Worm (Caenorhabditis elegans) whole organism, midembryonic: ENCODE results near the gene yju-2.

Experiments
- cog-1 ChIP-seq: sonication (generic microtip); optimal IDR thresholded peaks from 2 replicates; lab custom pipeline; 2016; ENCODE audit warnings: missing genetic modification characterization, missing compliant biosample characterization
- flt-1 ChIP-seq: fragments of 200-800 bp; sonication (Bioruptor generic); IDR thresholded peaks from 2 replicates; pipeline ENCODE4 v1.3.6; 2022; ENCODE audit warnings: missing genetic modification characterization, missing compliant biosample characterization
- klf-2 ChIP-seq: fragments of 200-800 bp; sonication (Bioruptor generic); conservative IDR thresholded peaks from 2 replicates; pipeline ENCODE4 v1.3.6; 2022; ENCODE audit warnings: missing genetic modification reagents, missing genetic modification characterization, missing compliant biosample characterization
- ztf-23 ChIP-seq: fragments of 200-800 bp; sonication (Bioruptor generic); IDR thresholded peaks from 2 replicates; pipeline ENCODE4 v1.3.6; 2022; ENCODE audit warnings: missing genetic modification reagents, missing genetic modification characterization, missing compliant biosample characterization
- ztf-29 ChIP-seq: fragments of 200-800 bp; sonication (Bioruptor generic); IDR thresholded peaks from 2 replicates; pipeline ENCODE4 v1.3.6; 2022; ENCODE audit warnings: missing genetic modification reagents, missing genetic modification characterization, missing compliant biosample characterization

DNA sequence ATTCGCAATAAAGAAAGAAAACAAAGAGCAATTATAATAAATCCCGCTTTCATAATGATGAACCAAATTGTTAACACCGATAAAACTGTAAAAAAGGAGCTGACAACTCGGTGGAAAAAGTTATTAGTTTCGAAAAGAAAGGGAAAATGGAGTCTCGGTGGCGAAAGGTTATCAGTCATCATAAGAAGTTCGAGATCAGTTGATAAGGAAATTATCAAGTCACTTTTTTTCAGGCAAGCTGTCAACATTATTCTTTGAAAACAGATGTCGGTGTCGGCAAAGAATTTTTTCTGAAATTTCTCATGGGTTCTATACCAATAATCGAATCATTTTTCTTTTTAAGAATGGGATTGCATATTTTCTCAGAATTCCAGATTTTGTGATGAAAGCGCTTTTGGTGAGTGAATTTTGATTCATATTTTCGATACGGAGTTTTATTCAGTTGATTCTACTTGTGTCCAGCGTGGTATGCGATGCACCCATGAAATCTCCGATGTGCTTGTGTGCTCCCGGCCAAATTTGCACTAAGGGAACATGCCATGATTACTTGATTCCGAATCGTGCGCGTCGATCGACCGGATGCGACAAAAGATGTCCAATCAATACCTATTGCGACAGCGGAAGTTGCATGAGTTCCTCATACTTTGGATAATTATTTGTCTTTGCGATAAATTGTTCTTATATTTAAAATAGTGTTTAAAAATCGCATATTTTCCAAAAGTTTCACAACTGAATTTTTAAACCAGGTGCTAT lies 4.3 kb downstream of the yju-2 start, which contains the start of the genes F37C12.21 and F37C12.10:
- TF ChIP-seq cog-1 (tag; lab: Kevin White, UChicago) (no peak), flt-1 (no peak), klf-2 (no peak), ztf-23 (GFP tag; lab: Robert Waterston, UW) (no peak), ztf-29 (no peak)
